Worm (Caenorhabditis elegans) whole organism, L4/young adult: Measurements from ENCODE around the gene disl-2.

Experiments used
- W03F9.2 ChIP-seq: fragments of 150-350 bp; optimal IDR thresholded peaks from 2 replicates; lab custom pipeline; 2014; ENCODE audit warnings: missing biosample characterization, missing genetic modification characterization
- dao-5 ChIP-seq: sonication (generic microtip); optimal IDR thresholded peaks from 2 replicates; lab custom pipeline; 2016; ENCODE audit warnings: missing genotype, missing genetic modification characterization, moderate library complexity, missing compliant biosample characterization
- him-1 ChIP-seq: sonication (generic microtip); optimal IDR thresholded peaks from 2 replicates; lab custom pipeline; 2016; ENCODE audit warnings: missing genotype, missing genetic modification reagents, missing genetic modification characterization, missing compliant biosample characterization

DNA sequence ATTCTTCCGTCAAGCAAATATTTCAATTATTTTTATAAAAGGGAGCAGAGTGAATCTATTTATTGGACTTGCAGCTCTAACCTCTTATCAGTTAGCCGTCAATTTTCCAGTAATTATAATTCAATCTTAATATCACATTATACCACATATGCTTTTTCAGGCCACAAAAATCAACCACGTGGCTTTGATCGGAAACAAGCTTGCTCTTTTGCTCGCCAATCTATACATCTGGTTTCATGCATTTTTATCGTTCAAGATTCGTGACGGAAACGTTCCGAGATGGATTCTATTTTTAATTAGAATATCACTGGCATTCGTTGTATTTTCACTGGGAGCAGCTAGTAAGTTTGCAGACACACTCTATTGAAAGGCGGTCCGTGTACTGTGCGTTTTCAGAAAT, 35.9 kb upstream of the disl-2 start:
- no peak for TF ChIP-seq dao-5 (tag; lab: Kevin White, UChicago)
- no peak for TF ChIP-seq W03F9.2
- TF ChIP-seq him-1 (tag; lab: Kevin White, UChicago), result no peak
